Worm (Caenorhabditis elegans) whole organism, L4/young adult: ENCODE results near the gene T12D8.5.

Experiments used
- dao-5 ChIP-seq: sonication (generic microtip); optimal IDR thresholded peaks from 2 replicates; lab custom pipeline; 2016; ENCODE audit warnings: missing genotype, missing genetic modification characterization, moderate library complexity, missing compliant biosample characterization
- him-1 ChIP-seq: sonication (generic microtip); optimal IDR thresholded peaks from 2 replicates; lab custom pipeline; 2016; ENCODE audit warnings: missing genotype, missing genetic modification reagents, missing genetic modification characterization, missing compliant biosample characterization

ce11 chrIII:13656680-13657079 lies 30.1 kb upstream of the T12D8.5 start:
- TF ChIP-seq him-1 (no peak), dao-5 (tag; lab: Kevin White, UChicago) (no peak)
